Fruit fly (Drosophila melanogaster): ENCODE data around the gene CG5787.

Gene CG5787

DNA sequence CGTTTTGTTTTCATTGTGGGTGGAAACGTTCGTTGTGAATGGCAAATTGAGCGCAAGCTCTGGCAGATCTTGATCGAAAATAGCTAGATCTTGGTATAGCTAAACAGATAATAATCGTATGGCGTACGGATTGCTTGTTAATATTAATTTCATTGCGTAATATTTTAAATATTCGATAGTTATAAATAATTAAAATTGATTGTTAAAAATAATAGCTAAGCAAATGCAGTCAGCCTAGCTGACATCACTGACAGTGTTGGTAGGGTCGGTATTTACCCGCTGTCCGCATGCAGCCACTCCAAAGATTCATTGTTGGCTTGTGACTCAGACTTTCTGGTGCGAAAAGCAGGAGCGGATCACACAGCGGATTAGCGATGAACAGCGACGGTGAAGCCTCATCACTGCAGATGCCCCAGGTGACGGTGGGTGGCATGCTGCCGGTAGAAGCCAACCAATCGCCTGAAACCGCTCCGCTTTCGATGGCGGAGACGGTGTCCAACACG is 8.3 kb downstream of the CG5787 start, which contains the start of the genes CG5776 and spict:
Gene CG5776, minus strand, starts transcription at position 34 of the 503 bp plus-strand sequence.
Gene spict, plus strand, starts transcription at position 308 of the 503 bp plus-strand sequence.
- TF ChIP-seq CG1620 (GFP tag; optimal IDR thresholded peaks at IDR 0.05) (peak; percentile 68), Crg-1 (GFP tag; optimal IDR thresholded peaks at IDR 0.05) (peak; percentile 44), CG12768 (GFP tag; optimal IDR thresholded peaks at IDR 0.05) (peak; percentile 58), cnc (optimal IDR thresholded peaks at IDR 0.05) (no peak), pad (GFP tag; optimal IDR thresholded peaks at IDR 0.05) (peak; percentile 56), Hr96 (GFP tag; optimal IDR thresholded peaks at IDR 0.05) (peak; percentile 18), Mnt (GFP tag; optimal IDR thresholded peaks at IDR 0.05) (peak; percentile 80), CG7045 (GFP tag; optimal IDR thresholded peaks at IDR 0.05) (peak; percentile 59), CG7101 (tag; optimal IDR thresholded peaks at IDR 0.05) (peak; percentile 79), Clk (GFP tag; optimal IDR thresholded peaks at IDR 0.05) (peak; percentile 20), tj (GFP tag; optimal IDR thresholded peaks at IDR 0.05) (peak; percentile 25), CG11617 (GFP tag; optimal IDR thresholded peaks at IDR 0.05) (peak; percentile 72), bab1 (GFP tag; optimal IDR thresholded peaks at IDR 0.05) (peak; percentile 77), ovo (GFP tag; optimal IDR thresholded peaks at IDR 0.05) (peak; percentile 25), CG5204 (GFP tag; optimal IDR thresholded peaks at IDR 0.05) (no peak), CG14711 (tag; optimal IDR thresholded peaks at IDR 0.05) (peak; percentile 64), kay (GFP tag; ENCODE audit: borderline replicate concordance) (no peak), toe (GFP tag; optimal IDR thresholded peaks at IDR 0.05) (peak; percentile 41), CG33017 (tag; optimal IDR thresholded peaks at IDR 0.05) (peak; percentile 72), cic (GFP tag; optimal IDR thresholded peaks at IDR 0.05) (no peak)

DNA sequence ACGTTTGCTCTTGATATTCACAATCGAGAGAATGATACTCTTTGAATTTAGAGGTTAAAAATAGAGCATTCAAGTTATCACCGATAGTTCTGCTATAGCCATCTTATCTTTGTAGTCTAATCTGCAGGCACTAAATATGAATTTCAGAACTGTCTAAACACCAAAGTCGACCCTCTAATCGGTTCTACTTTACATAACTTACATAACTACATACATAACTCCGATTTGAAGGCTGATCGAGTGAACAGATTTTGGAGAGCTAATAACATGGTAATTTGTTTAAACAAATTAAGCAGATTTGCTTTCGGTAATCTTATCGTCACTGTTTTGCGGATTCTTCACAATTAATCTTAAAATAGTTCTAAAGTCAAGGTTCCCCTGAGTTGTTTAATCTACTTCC is 11.3 kb downstream of the CG5787 start:
- TF ChIP-seq Mnt (GFP tag; optimal IDR thresholded peaks at IDR 0.05) (no peak), CG12768 (GFP tag; optimal IDR thresholded peaks at IDR 0.05) (no peak), CG33017 (tag; optimal IDR thresholded peaks at IDR 0.05) (no peak), cic (GFP tag; optimal IDR thresholded peaks at IDR 0.05) (no peak), Crg-1 (GFP tag; optimal IDR thresholded peaks at IDR 0.05) (no peak), kay (GFP tag; ENCODE audit: borderline replicate concordance) (no peak), CG7045 (GFP tag; optimal IDR thresholded peaks at IDR 0.05) (no peak), ovo (GFP tag; optimal IDR thresholded peaks at IDR 0.05) (no peak), CG11617 (GFP tag; optimal IDR thresholded peaks at IDR 0.05) (no peak), CG1620 (GFP tag; optimal IDR thresholded peaks at IDR 0.05) (no peak), Clk (GFP tag; optimal IDR thresholded peaks at IDR 0.05) (no peak), CG7101 (tag; optimal IDR thresholded peaks at IDR 0.05) (no peak), tj (GFP tag; optimal IDR thresholded peaks at IDR 0.05) (no peak), cnc (optimal IDR thresholded peaks at IDR 0.05) (no peak), CG5204 (GFP tag; optimal IDR thresholded peaks at IDR 0.05) (no peak), bab1 (GFP tag; optimal IDR thresholded peaks at IDR 0.05) (no peak), CG14711 (tag; optimal IDR thresholded peaks at IDR 0.05) (no peak), pad (GFP tag; optimal IDR thresholded peaks at IDR 0.05) (no peak)

DNA sequence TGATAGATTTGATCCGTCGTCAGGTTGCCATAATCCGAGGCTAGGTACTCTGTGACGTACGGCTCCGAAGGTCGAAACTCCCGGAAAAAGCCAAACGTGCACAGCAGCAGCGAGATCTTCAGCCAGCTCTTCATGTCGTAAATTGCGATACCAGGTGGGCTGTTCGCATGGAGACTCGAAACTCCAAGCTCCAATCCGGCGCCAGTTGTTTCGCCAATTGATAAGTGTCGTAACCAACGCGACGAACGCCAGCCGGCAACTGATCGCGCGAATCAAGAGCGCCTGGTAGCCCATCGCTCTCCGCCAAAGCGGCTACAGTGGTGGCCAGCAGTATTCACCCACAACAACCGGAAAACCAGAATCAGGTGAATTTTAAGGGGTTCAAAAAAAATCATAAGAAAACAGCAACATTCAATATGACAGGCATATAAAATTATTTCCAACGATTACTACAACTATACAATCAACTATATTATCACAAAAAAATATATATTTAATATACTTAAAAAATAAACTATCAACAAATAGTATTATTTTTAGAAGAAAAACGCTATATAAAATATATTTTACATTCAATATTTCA is 12.3 kb downstream of the CG5787 start, which contains the start of gene CG17036:
Gene CG17036, minus strand, starts transcription at position 366 of the 583 bp plus-strand sequence.
- no peak for TF ChIP-seq cic (GFP tag; optimal IDR thresholded peaks at IDR 0.05)
- TF ChIP-seq pad (GFP tag; optimal IDR thresholded peaks at IDR 0.05): peak; percentile 31
- peak; percentile 21 for TF ChIP-seq Mnt (GFP tag; optimal IDR thresholded peaks at IDR 0.05)
- no peak for TF ChIP-seq toe (GFP tag; optimal IDR thresholded peaks at IDR 0.05)
- peak; percentile 67 for TF ChIP-seq CG11617 (GFP tag; optimal IDR thresholded peaks at IDR 0.05)
- no peak for TF ChIP-seq cnc (optimal IDR thresholded peaks at IDR 0.05)
- TF ChIP-seq CG12768 (GFP tag; optimal IDR thresholded peaks at IDR 0.05): peak; percentile 27
- TF ChIP-seq bab1 (GFP tag; optimal IDR thresholded peaks at IDR 0.05): peak; percentile 3
- TF ChIP-seq CG14711 (tag; optimal IDR thresholded peaks at IDR 0.05): peak; percentile 6
- TF ChIP-seq tj (GFP tag; optimal IDR thresholded peaks at IDR 0.05): peak; percentile 2
- peak; percentile 16 for TF ChIP-seq Hr96 (GFP tag; optimal IDR thresholded peaks at IDR 0.05)

DNA sequence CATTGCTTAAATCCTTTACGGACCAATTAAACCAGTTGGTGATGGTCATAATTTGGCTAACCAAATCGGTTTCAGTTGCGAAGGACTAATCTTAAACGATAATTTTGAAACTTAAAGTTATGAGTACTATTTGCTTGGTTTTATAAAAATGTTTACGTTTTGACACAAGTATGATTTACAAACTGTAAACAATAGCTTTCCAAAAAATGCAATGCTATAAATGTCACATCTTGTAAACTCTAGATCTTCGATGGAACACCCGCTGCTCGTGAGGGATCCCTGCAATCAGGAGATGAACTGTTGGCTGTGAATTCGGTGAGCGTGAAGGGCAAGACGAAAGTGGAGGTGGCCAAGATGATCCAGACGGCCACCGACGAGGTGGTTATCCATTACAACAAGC is 15.5 kb downstream of the CG5787 start, which contains the start of gene CG5781:
Gene CG5781, minus strand, starts transcription at position 101 of the 400 bp plus-strand sequence.
- TF ChIP-seq Crg-1 (GFP tag; optimal IDR thresholded peaks at IDR 0.05): no peak
- TF ChIP-seq CG1620 (GFP tag; optimal IDR thresholded peaks at IDR 0.05): no peak
- TF ChIP-seq pad (GFP tag; optimal IDR thresholded peaks at IDR 0.05): no peak
- no peak for TF ChIP-seq ovo (GFP tag; optimal IDR thresholded peaks at IDR 0.05)
- TF ChIP-seq kay (GFP tag; ENCODE audit: borderline replicate concordance): no peak
- TF ChIP-seq bab1 (GFP tag; optimal IDR thresholded peaks at IDR 0.05): no peak
- no peak for TF ChIP-seq Hr96 (GFP tag; optimal IDR thresholded peaks at IDR 0.05)
- no peak for TF ChIP-seq toe (GFP tag; optimal IDR thresholded peaks at IDR 0.05)
- TF ChIP-seq CG12768 (GFP tag; optimal IDR thresholded peaks at IDR 0.05): no peak
- no peak for TF ChIP-seq tj (GFP tag; optimal IDR thresholded peaks at IDR 0.05)
- TF ChIP-seq cic (GFP tag; optimal IDR thresholded peaks at IDR 0.05): no peak
- no peak for TF ChIP-seq cnc (optimal IDR thresholded peaks at IDR 0.05)
- TF ChIP-seq Mnt (GFP tag; optimal IDR thresholded peaks at IDR 0.05): no peak
- no peak for TF ChIP-seq Clk (GFP tag; optimal IDR thresholded peaks at IDR 0.05)
- TF ChIP-seq CG11617 (GFP tag; optimal IDR thresholded peaks at IDR 0.05): no peak
- no peak for TF ChIP-seq CG7045 (GFP tag; optimal IDR thresholded peaks at IDR 0.05)
- no peak for TF ChIP-seq CG5204 (GFP tag; optimal IDR thresholded peaks at IDR 0.05)

DNA sequence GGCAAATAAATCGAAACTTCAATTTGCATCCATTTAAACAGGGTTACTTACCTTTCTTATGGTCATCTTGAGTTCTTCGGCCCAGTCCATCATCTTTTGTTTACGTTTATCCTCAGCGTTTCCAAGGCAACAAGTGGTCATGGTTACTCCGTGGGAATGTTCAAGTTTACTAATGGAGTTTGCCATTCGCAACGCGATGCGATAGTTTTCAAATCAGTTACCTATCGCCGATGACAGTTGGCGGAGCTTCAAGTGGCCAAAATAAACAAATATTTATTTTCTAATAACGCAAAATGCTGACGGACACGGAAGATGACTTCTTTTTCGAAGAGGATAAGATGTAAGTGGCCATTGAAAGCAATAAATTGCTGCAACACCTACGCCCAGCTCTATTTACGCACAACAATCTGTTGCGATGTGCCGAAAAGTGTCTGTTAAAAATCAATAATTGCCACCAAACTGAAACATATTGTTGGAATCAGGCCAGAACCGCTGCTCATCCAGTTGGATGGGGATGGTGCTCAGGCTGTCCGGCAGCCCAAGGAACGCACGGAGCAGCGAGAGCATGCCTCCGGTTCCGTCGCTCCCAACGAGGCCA is 17.8 kb downstream of the CG5787 start, which contains the start of the genes IFT43 and PICK1:
Gene IFT43, minus strand, starts transcription at position 166 of the 598 bp plus-strand sequence.
Gene PICK1, plus strand, starts transcription at position 211 of the 598 bp plus-strand sequence.
- TF ChIP-seq CG5204 (GFP tag; optimal IDR thresholded peaks at IDR 0.05) (no peak), bab1 (GFP tag; optimal IDR thresholded peaks at IDR 0.05) (no peak), tj (GFP tag; optimal IDR thresholded peaks at IDR 0.05) (no peak), CG33017 (tag; optimal IDR thresholded peaks at IDR 0.05) (no peak), CG7045 (GFP tag; optimal IDR thresholded peaks at IDR 0.05) (no peak), Mnt (GFP tag; optimal IDR thresholded peaks at IDR 0.05) (no peak), ovo (GFP tag; optimal IDR thresholded peaks at IDR 0.05) (no peak), CG11617 (GFP tag; optimal IDR thresholded peaks at IDR 0.05) (no peak), toe (GFP tag; optimal IDR thresholded peaks at IDR 0.05) (no peak), cic (GFP tag; optimal IDR thresholded peaks at IDR 0.05) (no peak), kay (GFP tag; ENCODE audit: borderline replicate concordance) (no peak), pad (GFP tag; optimal IDR thresholded peaks at IDR 0.05) (no peak), CG14711 (tag; optimal IDR thresholded peaks at IDR 0.05) (no peak), Crg-1 (GFP tag; optimal IDR thresholded peaks at IDR 0.05) (no peak), cnc (optimal IDR thresholded peaks at IDR 0.05) (no peak), CG1620 (GFP tag; optimal IDR thresholded peaks at IDR 0.05) (no peak), Hr96 (GFP tag; optimal IDR thresholded peaks at IDR 0.05) (no peak), CG7101 (tag; optimal IDR thresholded peaks at IDR 0.05) (no peak)
